Worm (Caenorhabditis elegans) whole organism, mixed stage, embryonic: ENCODE results near the gene F22F7.2.

Experiments used
- M03D4.4 ChIP-seq: sonication (generic microtip); optimal IDR thresholded peaks from 2 replicates; lab custom pipeline; 2017; ENCODE audit warnings: mild to moderate bottlenecking, missing genetic modification characterization, missing compliant biosample characterization
- bed-3 ChIP-seq: fragments of 200-800 bp; sonication (Bioruptor generic); optimal IDR thresholded peaks from 3 replicates; lab custom pipeline; 2018; ENCODE audit warnings: mild to moderate bottlenecking, missing genetic modification characterization, moderate library complexity, missing compliant biosample characterization
- blmp-1 ChIP-seq: fragments of 150-350 bp; optimal IDR thresholded peaks from 2 replicates; lab custom pipeline; 2014; ENCODE audit warnings: missing biosample characterization, missing genetic modification characterization
- ceh-39 ChIP-seq: fragments of 150-350 bp; optimal IDR thresholded peaks from 2 replicates; lab custom pipeline; 2014; ENCODE audit warnings: missing biosample characterization, missing genetic modification characterization
- ceh-43 ChIP-seq: fragments of 200-800 bp; sonication (Bioruptor generic); optimal IDR thresholded peaks from 2 replicates; lab custom pipeline; 2018; ENCODE audit warnings: mild to moderate bottlenecking, missing genetic modification characterization, moderate library complexity, missing compliant biosample characterization
- ceh-83 ChIP-seq: fragments of 200-800 bp; sonication (Bioruptor generic); optimal IDR thresholded peaks from 2 replicates; lab custom pipeline; 2018; ENCODE audit warnings: mild to moderate bottlenecking, missing genetic modification characterization, missing compliant biosample characterization
- ces-1 ChIP-seq: fragments of 150-350 bp; optimal IDR thresholded peaks from 2 replicates; lab custom pipeline; 2014; ENCODE audit warnings: missing biosample characterization, missing genetic modification reagents, missing genetic modification characterization
- cnd-1 ChIP-seq: fragments of 200-800 bp; sonication (Bioruptor generic); optimal IDR thresholded peaks from 2 replicates; lab custom pipeline; 2018; ENCODE audit warnings: mild to moderate bottlenecking, missing genetic modification characterization, missing compliant biosample characterization
- elt-1 ChIP-seq: sonication (generic microtip); optimal IDR thresholded peaks from 2 replicates; lab custom pipeline; 2017; ENCODE audit warnings: missing genetic modification characterization, mild to moderate bottlenecking, missing compliant biosample characterization, antibody characterized with exemption, moderate library complexity, borderline replicate concordance; ENCODE audit not compliant: insufficient read depth
- flh-1 ChIP-seq: fragments of 200-800 bp; sonication (Bioruptor generic); optimal IDR thresholded peaks from 2 replicates; lab custom pipeline; 2018; ENCODE audit warnings: mild to moderate bottlenecking, missing genetic modification characterization, moderate library complexity, missing compliant biosample characterization
- hlh-1 ChIP-seq: fragments of 150-350 bp; optimal IDR thresholded peaks from 2 replicates; lab custom pipeline; 2014; ENCODE audit warnings: missing biosample characterization, missing genetic modification reagents, missing genetic modification characterization
- lin-13 ChIP-seq: fragments of 150-350 bp; optimal IDR thresholded peaks from 2 replicates; lab custom pipeline; 2014; ENCODE audit warnings: missing biosample characterization, missing genetic modification characterization
- lsy-2 ChIP-seq: fragments of 150-350 bp; optimal IDR thresholded peaks from 2 replicates; lab custom pipeline; 2014; ENCODE audit warnings: missing biosample characterization, missing genetic modification characterization
- mab-5 ChIP-seq: fragments of 150-350 bp; optimal IDR thresholded peaks from 2 replicates; lab custom pipeline; 2014; ENCODE audit warnings: missing biosample characterization, missing genetic modification characterization
- mep-1 ChIP-seq: fragments of 150-350 bp; optimal IDR thresholded peaks from 2 replicates; lab custom pipeline; 2017; ENCODE audit warnings: missing biosample characterization, missing genetic modification reagents, missing genetic modification characterization, inconsistent platforms
- nhr-12 ChIP-seq: fragments of 150-350 bp; optimal IDR thresholded peaks from 2 replicates; lab custom pipeline; 2014; ENCODE audit warnings: missing biosample characterization, missing genetic modification characterization
- nhr-2 ChIP-seq: fragments of 150-350 bp; optimal IDR thresholded peaks from 2 replicates; lab custom pipeline; 2014; ENCODE audit warnings: missing biosample characterization, missing genetic modification characterization
- nhr-28 ChIP-seq: fragments of 150-350 bp; optimal IDR thresholded peaks from 2 replicates; lab custom pipeline; 2014; ENCODE audit warnings: missing biosample characterization, missing genetic modification characterization
- nhr-76 ChIP-seq: sonication (generic microtip); optimal IDR thresholded peaks from 2 replicates; lab custom pipeline; 2017; ENCODE audit warnings: missing biosample characterization, missing genetic modification characterization
- pha-4 ChIP-seq: fragments of 150-350 bp; optimal IDR thresholded peaks from 2 replicates; lab custom pipeline; 2018; ENCODE audit warnings: missing biosample characterization, missing genetic modification reagents, missing genetic modification characterization
- sem-2 ChIP-seq: fragments of 200-800 bp; sonication (Bioruptor generic); optimal IDR thresholded peaks from 2 replicates; lab custom pipeline; 2018; ENCODE audit warnings: mild to moderate bottlenecking, missing genetic modification characterization, missing compliant biosample characterization
- snpc-4 ChIP-seq: fragments of 150-350 bp; optimal IDR thresholded peaks from 2 replicates; lab custom pipeline; 2014; ENCODE audit warnings: missing biosample characterization, missing genetic modification characterization
- sptf-1 ChIP-seq: sonication (generic microtip); optimal IDR thresholded peaks from 2 replicates; lab custom pipeline; 2017; ENCODE audit warnings: mild to moderate bottlenecking, missing genetic modification characterization, moderate library complexity, missing compliant biosample characterization
- tbx-8 ChIP-seq: fragments of 200-800 bp; sonication (Bioruptor generic); optimal IDR thresholded peaks from 2 replicates; lab custom pipeline; 2018; ENCODE audit warnings: mild to moderate bottlenecking, missing genetic modification characterization, moderate library complexity, missing compliant biosample characterization
- unc-120 ChIP-seq: sonication (generic microtip); optimal IDR thresholded peaks from 2 replicates; lab custom pipeline; 2017; ENCODE audit warnings: missing genetic modification characterization, missing compliant biosample characterization; ENCODE audit not compliant: poor library complexity, severe bottlenecking
- unc-39 ChIP-seq: fragments of 150-350 bp; optimal IDR thresholded peaks from 2 replicates; lab custom pipeline; 2014; ENCODE audit warnings: missing biosample characterization, missing genetic modification characterization
- unc-62 ChIP-seq: fragments of 150-350 bp; optimal IDR thresholded peaks from 2 replicates; lab custom pipeline; 2014; ENCODE audit warnings: missing biosample characterization, missing genetic modification reagents, missing genetic modification characterization
- zip-8 ChIP-seq: fragments of 150-350 bp; optimal IDR thresholded peaks from 2 replicates; lab custom pipeline; 2014; ENCODE audit warnings: missing biosample characterization, missing genetic modification characterization
- ztf-11 ChIP-seq: fragments of 150-350 bp; optimal IDR thresholded peaks from 2 replicates; lab custom pipeline; 2014; ENCODE audit warnings: missing biosample characterization, missing genetic modification characterization

F22F7.2 gene

ce11 chrV:2122517-2122916, at the start of gene F22F7.2:
Gene F22F7.2, plus strand, starts transcription at chrV:2122782.
- TF ChIP-seq sem-2 (GFP tag; lab: Kevin White, UChicago) (no peak), ces-1 (GFP tag; lab: Kevin White, UChicago) (no peak), lsy-2 (tag; lab: Kevin White, UChicago) (no peak), mab-5 (tag; lab: Kevin White, UChicago) (no peak), snpc-4 (tag; lab: Kevin White, UChicago) (no peak)

ce11 chrV:2072807-2073206, 49.8 kb upstream of the F22F7.2 start, which contains the start of gene Y40B10A.9:
Gene Y40B10A.9, minus strand, starts transcription at chrV:2072907.
- TF ChIP-seq ces-1 (GFP tag; lab: Kevin White, UChicago) (no peak), nhr-12 (tag; lab: Kevin White, UChicago) (no peak), snpc-4 (tag; lab: Kevin White, UChicago) (no peak), mab-5 (tag; lab: Kevin White, UChicago) (no peak), nhr-28 (no peak), nhr-76 (tag; lab: Kevin White, UChicago) (no peak), ceh-83 (GFP tag; lab: Kevin White, UChicago) (no peak), hlh-1 (tag; lab: Kevin White, UChicago) (no peak), bed-3 (GFP tag; lab: Kevin White, UChicago) (no peak), nhr-2 (tag; lab: Kevin White, UChicago) (no peak), tbx-8 (no peak), zip-8 (tag; lab: Kevin White, UChicago) (no peak), ztf-11 (tag; lab: Kevin White, UChicago) (no peak), unc-39 (tag; lab: Kevin White, UChicago) (no peak), unc-120 (tag; lab: Kevin White, UChicago) (no peak), elt-1 (tag; lab: Kevin White, UChicago) (no peak), M03D4.4 (tag; lab: Kevin White, UChicago) (no peak), ceh-39 (tag; lab: Kevin White, UChicago) (no peak), lin-13 (tag; lab: Kevin White, UChicago) (no peak)

ce11 chrV:2076043-2076442, 46.5 kb upstream of the F22F7.2 start:
- TF ChIP-seq flh-1 (GFP tag; lab: Kevin White, UChicago) (no peak), ceh-39 (tag; lab: Kevin White, UChicago) (no peak), zip-8 (tag; lab: Kevin White, UChicago) (no peak), tbx-8 (no peak), ces-1 (GFP tag; lab: Kevin White, UChicago) (no peak), ztf-11 (tag; lab: Kevin White, UChicago) (no peak), lin-13 (tag; lab: Kevin White, UChicago) (no peak), nhr-28 (no peak), unc-120 (tag; lab: Kevin White, UChicago) (peak; percentile 13), mep-1 (tag; lab: Kevin White, UChicago) (no peak), ceh-43 (GFP tag; lab: Kevin White, UChicago) (no peak), snpc-4 (tag; lab: Kevin White, UChicago) (no peak), unc-62 (GFP tag; lab: Kevin White, UChicago) (peak; percentile 66), nhr-12 (tag; lab: Kevin White, UChicago) (no peak), blmp-1 (no peak)

ce11 chrV:2081269-2081668, 41.3 kb upstream of the F22F7.2 start:
- no peak for TF ChIP-seq nhr-28
- TF ChIP-seq cnd-1 (tag; lab: Kevin White, UChicago): no peak
- no peak for TF ChIP-seq hlh-1 (tag; lab: Kevin White, UChicago)
- TF ChIP-seq, all 35 proteins: peak for 0

ce11 chrV:2081894-2082293, 40.7 kb upstream of the F22F7.2 start:
- TF ChIP-seq hlh-1 (tag; lab: Kevin White, UChicago) (peak; percentile 64), ceh-39 (tag; lab: Kevin White, UChicago) (no peak), mab-5 (tag; lab: Kevin White, UChicago) (no peak), zip-8 (tag; lab: Kevin White, UChicago) (no peak), ceh-43 (GFP tag; lab: Kevin White, UChicago) (no peak)

ce11 chrV:2083869-2084268, 38.7 kb upstream of the F22F7.2 start:
- TF ChIP-seq nhr-12 (tag; lab: Kevin White, UChicago): no peak
- TF ChIP-seq sptf-1: no peak
- no peak for TF ChIP-seq zip-8 (tag; lab: Kevin White, UChicago)
- TF ChIP-seq nhr-76 (tag; lab: Kevin White, UChicago): no peak
- TF ChIP-seq lin-13 (tag; lab: Kevin White, UChicago): no peak
- TF ChIP-seq ceh-43 (GFP tag; lab: Kevin White, UChicago): no peak
- TF ChIP-seq pha-4 (tag; lab: Kevin White, UChicago): no peak
- TF ChIP-seq ceh-39 (tag; lab: Kevin White, UChicago): no peak
